Worm (Caenorhabditis elegans) whole organism, L2 larva: ENCODE data around the gene nhr-236.

ENCODE experiments used
- ama-1 ChIP-seq: fragments of 150-350 bp; optimal IDR thresholded peaks from 2 replicates; lab custom pipeline; 2018; ENCODE audit warnings: inconsistent platforms
- crh-2 ChIP-seq: sonication (generic microtip); optimal IDR thresholded peaks from 2 replicates; lab custom pipeline; 2017; ENCODE audit warnings: missing biosample characterization, missing genetic modification characterization
- egl-27 ChIP-seq: sonication (generic microtip); optimal IDR thresholded peaks from 3 replicates; lab custom pipeline; 2017; ENCODE audit warnings: missing biosample characterization, missing genetic modification reagents, missing genetic modification characterization
- gmeb-1 ChIP-seq: fragments of 150-350 bp; optimal IDR thresholded peaks from 2 replicates; lab custom pipeline; 2014; ENCODE audit warnings: missing biosample characterization, missing genetic modification characterization
- lin-39 ChIP-seq: fragments of 150-350 bp; optimal IDR thresholded peaks from 2 replicates; lab custom pipeline; 2014; ENCODE audit warnings: missing biosample characterization, missing genetic modification reagents, missing genetic modification characterization
- mab-5 ChIP-seq: fragments of 150-350 bp; optimal IDR thresholded peaks from 2 replicates; lab custom pipeline; 2014; ENCODE audit warnings: missing biosample characterization, missing genetic modification characterization
- mdl-1 ChIP-seq, 2 experiments: fragments of 150-350 bp in 1 of 2; sonication (generic microtip) in 1 of 2; optimal IDR thresholded peaks; 2 replicates each; lab custom pipeline; 2017; ENCODE audit warnings: missing biosample characterization in 2 of 2, missing genetic modification characterization in 2 of 2
- nhr-12 ChIP-seq: fragments of 150-350 bp; optimal IDR thresholded peaks from 2 replicates; lab custom pipeline; 2014; ENCODE audit warnings: missing biosample characterization, missing genetic modification characterization
- nhr-23 ChIP-seq: fragments of 150-350 bp; optimal IDR thresholded peaks from 2 replicates; lab custom pipeline; 2014; ENCODE audit warnings: missing biosample characterization, missing genetic modification reagents, missing genetic modification characterization
- nhr-237 ChIP-seq: fragments of 150-350 bp; optimal IDR thresholded peaks from 2 replicates; lab custom pipeline; 2014; ENCODE audit warnings: missing biosample characterization, missing genetic modification characterization
- skn-1 ChIP-seq: sonication (generic microtip); optimal IDR thresholded peaks from 2 replicates; lab custom pipeline; 2017; ENCODE audit warnings: missing biosample characterization, missing genetic modification characterization
- unc-55 ChIP-seq: fragments of 150-350 bp; sonication (generic microtip); optimal IDR thresholded peaks from 3 replicates; lab custom pipeline; 2014; ENCODE audit warnings: missing biosample characterization, missing genetic modification reagents, missing genetic modification characterization
- unc-62 ChIP-seq: fragments of 150-350 bp; optimal IDR thresholded peaks from 2 replicates; lab custom pipeline; 2014; ENCODE audit warnings: missing biosample characterization, missing genetic modification reagents, missing genetic modification characterization

ce11 chrIV:2322998-2323397 is 6.4 kb downstream of the nhr-236 start, which contains the start of gene nsy-4:
- TF ChIP-seq nhr-12 (tag; lab: Kevin White, UChicago) (no peak), lin-39 (tag; lab: Kevin White, UChicago) (no peak), ama-1 (lab: Kevin White, UChicago) (no peak), gmeb-1 (tag; lab: Kevin White, UChicago) (no peak), unc-55 (GFP tag; lab: Kevin White, UChicago) (no peak), egl-27 (tag; lab: Kevin White, UChicago) (no peak), crh-2 (tag; lab: Kevin White, UChicago) (no peak), nhr-237 (tag; lab: Kevin White, UChicago) (no peak), skn-1 (tag; lab: Kevin White, UChicago) (no peak), nhr-23 (no peak), unc-62 (GFP tag; lab: Kevin White, UChicago) (no peak), mdl-1 (tag; optimal IDR thresholded peaks at IDR 0.05; lab: Kevin White, UChicago) (no peak), mab-5 (tag; lab: Kevin White, UChicago) (no peak)
